Comparison of ENCODE assay signal across 1 fruit fly cellular context in genomic region chr2L:12029594-12030197, dm6.
TF ChIP-seq lines count a peak whose summit lies in the region.

No protein-coding gene starts in this region.

TF ChIP-seq in whole organism, embryonic, 481 proteins besides CTCF, POLR2A, EP300 and RAD21 (continued from another document):
- no peak for TF ChIP-seq Ravus (GFP tag; IDR thresholded peaks at IDR 0.05; lab: Robert Waterston, UW)
- TF ChIP-seq gem (tag; optimal IDR thresholded peaks at IDR 0.05; lab: Kevin White, UChicago) = no peak
- no peak for TF ChIP-seq E2f1 (GFP tag; IDR thresholded peaks at IDR 0.05; lab: Robert Waterston, UW)
- no peak for TF ChIP-seq CG31388 (GFP tag; optimal IDR thresholded peaks at IDR 0.05; lab: Kevin White, UChicago)
- no peak for TF ChIP-seq Mad (GFP tag; optimal IDR thresholded peaks at IDR 0.05; lab: Kevin White, UChicago)
- TF ChIP-seq dati (GFP tag; IDR thresholded peaks at IDR 0.05; lab: Robert Waterston, UW) = no peak
- no peak for TF ChIP-seq CG2678 (tag; optimal IDR thresholded peaks at IDR 0.05; lab: Kevin White, UChicago)
- peak; percentile 69 for TF ChIP-seq CG34376 (GFP tag; optimal IDR thresholded peaks at IDR 0.05; lab: Kevin White, UChicago)
- TF ChIP-seq pho (GFP tag; optimal IDR thresholded peaks at IDR 0.05; lab: Kevin White, UChicago) = no peak
- TF ChIP-seq CG9215 (GFP tag; IDR thresholded peaks at IDR 0.05; lab: Robert Waterston, UW) = no peak
- no peak for TF ChIP-seq CG9932 (GFP tag; IDR thresholded peaks at IDR 0.05; lab: Robert Waterston, UW)
- TF ChIP-seq Hey (tag; optimal IDR thresholded peaks at IDR 0.05; lab: Kevin White, UChicago) = peak; percentile 7
- TF ChIP-seq CG11456 (GFP tag; IDR thresholded peaks at IDR 0.05; lab: Robert Waterston, UW) = no peak
- TF ChIP-seq CG3065 (GFP tag; optimal IDR thresholded peaks at IDR 0.05; lab: Kevin White, UChicago) = no peak
- TF ChIP-seq Hr78 (GFP tag; optimal IDR thresholded peaks at IDR 0.05; lab: Kevin White, UChicago) = no peak
- TF ChIP-seq sima (GFP tag; optimal IDR thresholded peaks at IDR 0.05; lab: Kevin White, UChicago) = no peak
- TF ChIP-seq sr (GFP tag; IDR thresholded peaks at IDR 0.05; lab: Robert Waterston, UW) = no peak
- TF ChIP-seq grau (tag; optimal IDR thresholded peaks at IDR 0.05; lab: Kevin White, UChicago) = peak; percentile 2
- peak; percentile 88 for TF ChIP-seq sd (tag; optimal IDR thresholded peaks at IDR 0.05; lab: Kevin White, UChicago)
- no peak for TF ChIP-seq CG2875 (GFP tag; optimal IDR thresholded peaks at IDR 0.05; lab: Kevin White, UChicago)
- TF ChIP-seq sens (GFP tag; lab: Kevin White, UChicago) = peak; percentile 33
- TF ChIP-seq Med (GFP tag; lab: Kevin White, UChicago) = peak; percentile 45
- no peak for TF ChIP-seq CG2129 (GFP tag; IDR thresholded peaks at IDR 0.05; lab: Robert Waterston, UW; ENCODE audit: partially characterized antibody)
- TF ChIP-seq Ssrp (tag; optimal IDR thresholded peaks at IDR 0.05; lab: Kevin White, UChicago) = no peak
- no peak for TF ChIP-seq btn (GFP tag; optimal IDR thresholded peaks at IDR 0.05; lab: Kevin White, UChicago)
- no peak for TF ChIP-seq lilli (GFP tag; optimal IDR thresholded peaks at IDR 0.05; lab: Kevin White, UChicago)
- TF ChIP-seq ro (GFP tag; IDR thresholded peaks at IDR 0.05; lab: Robert Waterston, UW) = no peak
- peak; percentile 93 for TF ChIP-seq exex (tag; optimal IDR thresholded peaks at IDR 0.05; lab: Kevin White, UChicago)
- TF ChIP-seq CG1233 (GFP tag; optimal IDR thresholded peaks at IDR 0.05; lab: Kevin White, UChicago) = no peak
- no peak for TF ChIP-seq CG17385 (GFP tag; optimal IDR thresholded peaks at IDR 0.05; lab: Kevin White, UChicago)
- TF ChIP-seq CG1024 (GFP tag; IDR thresholded peaks at IDR 0.05; lab: Robert Waterston, UW) = no peak
- TF ChIP-seq CG18764 (GFP tag; optimal IDR thresholded peaks at IDR 0.05; lab: Kevin White, UChicago) = no peak
- no peak for TF ChIP-seq Side (GFP tag; optimal IDR thresholded peaks at IDR 0.05; lab: Kevin White, UChicago)
- TF ChIP-seq stwl (tag; optimal IDR thresholded peaks at IDR 0.05; lab: Kevin White, UChicago) = no peak
- no peak for TF ChIP-seq CG17361 (GFP tag; IDR thresholded peaks at IDR 0.05; lab: Robert Waterston, UW)
- no peak for TF ChIP-seq CG30431 (GFP tag; optimal IDR thresholded peaks at IDR 0.05; lab: Kevin White, UChicago)
- TF ChIP-seq CG32532 (GFP tag; IDR thresholded peaks at IDR 0.05; lab: Robert Waterston, UW) = no peak
- TF ChIP-seq GATAe (GFP tag; conservative IDR thresholded peaks at IDR 0.05; lab: Robert Waterston, UW) = no peak; the same call in 1 of the 2 replicates
- no peak for TF ChIP-seq Six4 (GFP tag; optimal IDR thresholded peaks at IDR 0.05; lab: Kevin White, UChicago)
- no peak for TF ChIP-seq Hmr (GFP tag; optimal IDR thresholded peaks at IDR 0.05; lab: Kevin White, UChicago)
- no peak for TF ChIP-seq CG7372 (GFP tag; IDR thresholded peaks at IDR 0.05; lab: Robert Waterston, UW)
- no peak for TF ChIP-seq lbe (GFP tag; optimal IDR thresholded peaks at IDR 0.05; lab: Kevin White, UChicago)
- TF ChIP-seq Opbp (GFP tag; IDR thresholded peaks at IDR 0.05; lab: Robert Waterston, UW; ENCODE audit: partially characterized antibody) = no peak
- TF ChIP-seq Hmx (GFP tag; optimal IDR thresholded peaks at IDR 0.05; lab: Kevin White, UChicago) = no peak
- no peak for TF ChIP-seq CG11085 (GFP tag; IDR thresholded peaks at IDR 0.05; lab: Robert Waterston, UW)
- no peak for TF ChIP-seq onecut (GFP tag; IDR thresholded peaks at IDR 0.05; lab: Robert Waterston, UW)
- no peak for TF ChIP-seq CG31365 (tag; optimal IDR thresholded peaks at IDR 0.05; lab: Kevin White, UChicago)
- TF ChIP-seq ap (GFP tag; IDR thresholded peaks at IDR 0.05; lab: Robert Waterston, UW) = no peak
- TF ChIP-seq insv (GFP tag; optimal IDR thresholded peaks at IDR 0.05; lab: Kevin White, UChicago) = no peak
- no peak for TF ChIP-seq CG8281 (tag; optimal IDR thresholded peaks at IDR 0.05; lab: Kevin White, UChicago)
- no peak for TF ChIP-seq aop (GFP tag; IDR thresholded peaks at IDR 0.05; lab: Robert Waterston, UW)
- TF ChIP-seq CG6765 (GFP tag; optimal IDR thresholded peaks at IDR 0.05; lab: Kevin White, UChicago) = no peak
- no peak for TF ChIP-seq CG4360 (GFP tag; IDR thresholded peaks at IDR 0.05; lab: Robert Waterston, UW)
- TF ChIP-seq CG2202 (tag; optimal IDR thresholded peaks at IDR 0.05; lab: Kevin White, UChicago) = no peak
- TF ChIP-seq CG42726 (GFP tag; IDR thresholded peaks at IDR 0.05; lab: Robert Waterston, UW; ENCODE audit: partially characterized antibody) = no peak
- no peak for TF ChIP-seq hbn (GFP tag; IDR thresholded peaks at IDR 0.05; lab: Robert Waterston, UW; ENCODE audit: partially characterized antibody)
- TF ChIP-seq Antp (GFP tag; optimal IDR thresholded peaks at IDR 0.05; lab: Kevin White, UChicago) = no peak
- TF ChIP-seq Vsx1 (GFP tag; optimal IDR thresholded peaks at IDR 0.05; lab: Kevin White, UChicago) = peak; percentile 25
- no peak for TF ChIP-seq Lpt (GFP tag; optimal IDR thresholded peaks at IDR 0.05; lab: Kevin White, UChicago)
- no peak for TF ChIP-seq otp (GFP tag; IDR thresholded peaks at IDR 0.05; lab: Robert Waterston, UW)
- TF ChIP-seq ems (GFP tag; optimal IDR thresholded peaks at IDR 0.05; lab: Kevin White, UChicago) = no peak
- TF ChIP-seq org-1 (GFP tag; optimal IDR thresholded peaks at IDR 0.05; lab: Kevin White, UChicago) = no peak
- TF ChIP-seq CG13894 (tag; optimal IDR thresholded peaks at IDR 0.05; lab: Kevin White, UChicago) = no peak
